Worm (Caenorhabditis elegans): ENCODE measurements around the gene C14C10.2.

The C14C10.2 gene

ce11 chrV:12629743-12630142 lies 37.5 kb upstream of the C14C10.2 start, which contains the start of gene F56H9.6:
Gene F56H9.6, minus strand, starts transcription at chrV:12629843.
- no peak for TF ChIP-seq ceh-34 (tag; optimal IDR thresholded peaks at IDR 0.05)
- no peak for TF ChIP-seq unc-86 (tag; optimal IDR thresholded peaks at IDR 0.05)
- TF ChIP-seq pag-3 (tag; optimal IDR thresholded peaks at IDR 0.05; ENCODE audit: borderline replicate concordance), result no peak
- no peak for TF ChIP-seq madf-2 (tag; optimal IDR thresholded peaks at IDR 0.05)
- TF ChIP-seq hlh-13 (GFP tag; optimal IDR thresholded peaks at IDR 0.05), result no peak
- TF ChIP-seq ets-4 (tag; optimal IDR thresholded peaks at IDR 0.05), result no peak
- no peak for TF ChIP-seq ceh-31 (tag; optimal IDR thresholded peaks at IDR 0.05)
- TF ChIP-seq ceh-24 (tag; optimal IDR thresholded peaks at IDR 0.05), result no peak
- no peak for TF ChIP-seq pqm-1 (tag; optimal IDR thresholded peaks at IDR 0.05)
- no peak for TF ChIP-seq ceh-48 (tag; optimal IDR thresholded peaks at IDR 0.05)
- TF ChIP-seq dve-1 (tag; optimal IDR thresholded peaks at IDR 0.05), result no peak
- no peak for TF ChIP-seq rnt-1 (tag; optimal IDR thresholded peaks at IDR 0.05)
- TF ChIP-seq hlh-8 (tag; optimal IDR thresholded peaks at IDR 0.05), result no peak

DNA sequence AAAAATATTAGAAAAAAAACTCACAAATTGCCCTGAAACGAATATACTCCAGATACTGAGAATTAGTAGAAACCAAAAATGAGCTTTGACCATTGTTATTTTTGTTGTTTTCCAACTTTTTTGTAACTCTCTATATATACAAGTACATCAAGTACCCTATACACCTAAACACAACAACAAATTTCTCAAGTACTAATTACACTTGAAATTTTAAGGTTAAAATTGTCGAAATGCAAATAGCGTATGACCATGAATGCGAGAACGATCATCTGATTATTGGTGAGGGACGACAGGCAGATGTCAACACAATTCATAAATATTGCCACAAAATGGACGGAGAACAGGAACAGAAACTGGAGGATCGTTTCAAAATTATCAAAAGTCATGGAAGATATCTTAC lies 32.1 kb upstream of the C14C10.2 start, which contains the start of gene F56H9.9:
Gene F56H9.9, minus strand, starts transcription at position 101 of the 400 bp plus-strand sequence.
- TF ChIP-seq ama-1 (optimal IDR thresholded peaks at IDR 0.05), result no peak
- TF ChIP-seq lim-6 (tag; optimal IDR thresholded peaks at IDR 0.05), result no peak
- TF ChIP-seq gmeb-2 (tag; optimal IDR thresholded peaks at IDR 0.05), result no peak
- no peak for TF ChIP-seq pros-1 (tag; optimal IDR thresholded peaks at IDR 0.05)
- TF ChIP-seq pax-1 (tag; optimal IDR thresholded peaks at IDR 0.05), result no peak
- TF ChIP-seq unc-42 (tag; optimal IDR thresholded peaks at IDR 0.05), result no peak
- no peak for TF ChIP-seq T23F11.4 (GFP tag; optimal IDR thresholded peaks at IDR 0.05)
- TF ChIP-seq ceh-48 (tag; optimal IDR thresholded peaks at IDR 0.05), result no peak
- no peak for TF ChIP-seq Y22D7AL.16 (tag; optimal IDR thresholded peaks at IDR 0.05)
- no peak for TF ChIP-seq pag-3 (tag; optimal IDR thresholded peaks at IDR 0.05; ENCODE audit: borderline replicate concordance)
- no peak for TF ChIP-seq sox-4 (tag; optimal IDR thresholded peaks at IDR 0.05)
- no peak for TF ChIP-seq madf-2 (tag; optimal IDR thresholded peaks at IDR 0.05)
- no peak for TF ChIP-seq sdc-2 (tag; optimal IDR thresholded peaks at IDR 0.05)

DNA sequence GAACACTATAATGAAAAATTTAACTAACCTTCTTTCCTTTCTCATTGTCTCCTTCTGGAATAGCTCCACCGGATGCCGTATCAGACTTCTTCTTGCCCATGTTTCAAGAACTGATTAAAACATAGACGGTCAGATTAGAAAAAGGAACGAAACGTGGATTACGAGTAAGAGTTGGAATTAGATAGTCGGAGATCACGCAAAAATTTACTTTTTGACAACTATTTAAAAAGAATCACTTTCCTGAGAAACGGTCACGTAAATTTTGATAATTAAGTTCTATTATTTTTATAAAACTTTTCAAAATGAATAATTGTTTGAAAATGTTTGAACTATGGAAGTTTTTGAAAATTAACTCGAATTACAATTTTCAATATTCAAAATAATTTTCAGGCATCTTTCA lies 19.8 kb upstream of the C14C10.2 start, which contains the start of gene cyc-2.2:
Gene cyc-2.2, minus strand, starts transcription at position 101 of the 400 bp plus-strand sequence.
- TF ChIP-seq hlh-13 (GFP tag; optimal IDR thresholded peaks at IDR 0.05), result no peak
- no peak for TF ChIP-seq mec-3 (tag; optimal IDR thresholded peaks at IDR 0.05; ENCODE audit: borderline replicate concordance)

ce11 chrV:12611029-12611428 lies 18.8 kb upstream of the C14C10.2 start, which contains the start of gene cubn-1:
Gene cubn-1, plus strand, starts transcription at chrV:12611329.
- no peak for TF ChIP-seq ttx-3 (tag; optimal IDR thresholded peaks at IDR 0.05)

DNA sequence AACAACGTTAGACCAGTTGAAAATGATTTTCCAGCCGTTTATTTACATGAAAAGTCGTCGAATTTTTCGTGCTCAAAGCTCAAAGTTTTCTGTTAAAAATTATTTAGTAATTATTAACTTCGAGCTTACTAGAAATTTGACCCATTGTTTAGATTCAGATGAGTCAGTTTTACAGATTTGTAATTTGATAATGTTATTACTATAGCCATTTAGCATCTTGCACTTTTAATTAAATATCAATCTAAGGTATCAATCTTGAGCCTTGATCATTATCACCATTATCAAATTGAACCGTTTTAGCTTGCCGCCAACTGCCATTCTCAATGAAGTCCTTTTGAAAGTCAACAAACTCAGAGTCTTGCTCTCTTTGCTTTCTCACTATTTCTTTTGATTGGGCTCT lies 17.2 kb upstream of the C14C10.2 start, which contains the start of gene ZC116.1:
Gene ZC116.1, plus strand, starts transcription at position 301 of the 400 bp plus-strand sequence.
- no peak for TF ChIP-seq zip-5 (tag; optimal IDR thresholded peaks at IDR 0.05)

DNA sequence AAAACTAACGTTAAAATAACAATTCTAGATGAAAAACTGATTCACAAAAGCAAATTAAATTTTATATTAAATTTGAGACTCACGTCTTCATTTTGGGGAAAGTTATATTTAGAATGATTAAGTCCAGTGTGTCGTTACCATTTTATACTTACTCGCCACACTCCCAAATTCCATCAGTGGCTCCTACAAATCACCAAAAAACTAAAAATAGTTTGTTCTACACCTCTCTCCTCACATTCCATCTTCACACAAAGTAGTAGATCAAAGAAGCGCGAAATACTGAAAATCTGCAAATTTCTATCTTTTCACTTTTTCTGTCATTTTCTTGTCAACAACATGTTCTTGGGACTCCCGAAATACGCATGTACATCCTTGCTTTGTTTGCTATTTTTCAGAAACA lies 16.6 kb upstream of the C14C10.2 start, which contains the start of gene ZC116.5:
Gene ZC116.5, minus strand, starts transcription at position 101 of the 400 bp plus-strand sequence.
- TF ChIP-seq che-1 (tag; optimal IDR thresholded peaks at IDR 0.05) (no peak), ztf-16 (tag; optimal IDR thresholded peaks at IDR 0.05) (no peak), ttx-3 (tag; optimal IDR thresholded peaks at IDR 0.05) (no peak), ceh-24 (tag; optimal IDR thresholded peaks at IDR 0.05) (no peak), ceh-18 (tag; optimal IDR thresholded peaks at IDR 0.05) (no peak), odd-2 (tag; optimal IDR thresholded peaks at IDR 0.05) (no peak), ref-2 (tag; optimal IDR thresholded peaks at IDR 0.05) (no peak), pha-4 (tag; optimal IDR thresholded peaks at IDR 0.05) (no peak)
